Fruit fly (Drosophila melanogaster) whole organism, embryonic: ENCODE data around the gene Pgm1.

Experiments used
- ATbp ChIP-seq: fragments of 200-800 bp; sonication (Bioruptor generic); optimal IDR thresholded peaks from 2 replicates; lab custom pipeline; 2017; ENCODE audit warnings: missing biosample characterization, mild to moderate bottlenecking, missing genetic modification characterization, missing genetic modification reagents
- Adf1 ChIP-seq: fragments of 200-800 bp; sonication (Bioruptor generic); IDR thresholded peaks from 2 replicates; pipeline ENCODE4 v1.3.6; 2022; ENCODE audit warnings: missing biosample characterization, missing genetic modification characterization
- B-H2 ChIP-seq: fragments of 200-800 bp; sonication (Bioruptor generic); optimal IDR thresholded peaks from 2 replicates; lab custom pipeline; 2018; ENCODE audit warnings: missing biosample characterization, mild to moderate bottlenecking, missing genetic modification characterization
- Blimp-1 ChIP-seq: fragments of 200-800 bp; sonication (Bioruptor generic); optimal IDR thresholded peaks from 3 replicates; lab custom pipeline; 2018; ENCODE audit warnings: missing biosample characterization, missing genetic modification characterization, mild to moderate bottlenecking, moderate library complexity, missing genetic modification reagents
- CG11093 ChIP-seq: fragments of 200-800 bp; sonication (Bioruptor generic); IDR thresholded peaks from 3 replicates; pipeline ENCODE4 v1.3.6; 2022; ENCODE audit warnings: missing biosample characterization, missing genetic modification characterization
- CG12769 ChIP-seq: fragments of 200-800 bp; sonication (Bioruptor generic); optimal IDR thresholded peaks from 2 replicates; lab custom pipeline; 2019; ENCODE audit warnings: missing biosample characterization, mild to moderate bottlenecking, missing genetic modification characterization, moderate library complexity
- CG12942 ChIP-seq: fragments of 200-800 bp; sonication (Bioruptor generic); optimal IDR thresholded peaks from 3 replicates; lab custom pipeline; 2016; ENCODE audit warnings: missing biosample characterization, missing genetic modification characterization
- CG13123 ChIP-seq: fragments of 200-800 bp; sonication (Bioruptor generic); optimal IDR thresholded peaks from 2 replicates; lab custom pipeline; 2016; ENCODE audit warnings: missing biosample characterization, missing genetic modification characterization
- CG13424 ChIP-seq: fragments of 200-800 bp; sonication (Bioruptor generic); optimal IDR thresholded peaks from 2 replicates; lab custom pipeline; 2019; ENCODE audit warnings: missing biosample characterization, mild to moderate bottlenecking, missing genetic modification characterization, moderate library complexity
- CG17359 ChIP-seq: fragments of 200-800 bp; sonication (Bioruptor generic); optimal IDR thresholded peaks from 3 replicates; lab custom pipeline; 2018; ENCODE audit warnings: missing biosample characterization, mild to moderate bottlenecking, missing genetic modification characterization, moderate library complexity
- CG31224 ChIP-seq: fragments of 200-800 bp; sonication (Bioruptor generic); IDR thresholded peaks from 2 replicates; pipeline ENCODE4 v1.3.6; 2022; ENCODE audit warnings: missing biosample characterization, missing genetic modification characterization
- CG31365 ChIP-seq: fragments of 200-800 bp; sonication (Bioruptor generic); optimal IDR thresholded peaks from 2 replicates; lab custom pipeline; 2018; ENCODE audit warnings: missing biosample characterization, mild to moderate bottlenecking, missing genetic modification characterization
- CG31388 ChIP-seq: fragments of 200-800 bp; sonication (Bioruptor generic); optimal IDR thresholded peaks from 2 replicates; lab custom pipeline; 2016; ENCODE audit warnings: missing biosample characterization, missing genetic modification characterization
- CG32532 ChIP-seq: fragments of 200-800 bp; sonication (Bioruptor generic); IDR thresholded peaks from 2 replicates; pipeline ENCODE4 v1.3.6; 2022; ENCODE audit warnings: missing biosample characterization, missing genetic modification characterization
- CG34376 ChIP-seq: fragments of 200-800 bp; sonication (Bioruptor generic); optimal IDR thresholded peaks from 2 replicates; lab custom pipeline; 2018; ENCODE audit warnings: missing biosample characterization, mild to moderate bottlenecking, missing genetic modification characterization
- CG43689 ChIP-seq: fragments of 200-800 bp; sonication (Bioruptor generic); IDR thresholded peaks from 2 replicates; pipeline ENCODE4 v1.3.6; 2022; ENCODE audit warnings: missing biosample characterization, missing genetic modification characterization
- CG4617 ChIP-seq: fragments of 200-800 bp; sonication (Bioruptor generic); optimal IDR thresholded peaks from 3 replicates; lab custom pipeline; 2016; ENCODE audit warnings: missing biosample characterization, missing genetic modification characterization, borderline replicate concordance
- CG4820 ChIP-seq: fragments of 200-800 bp; sonication (Bioruptor generic); optimal IDR thresholded peaks from 3 replicates; lab custom pipeline; 2016; ENCODE audit warnings: missing biosample characterization, missing genetic modification characterization
- CG6654 ChIP-seq: fragments of 200-800 bp; sonication (Bioruptor generic); optimal IDR thresholded peaks from 2 replicates; lab custom pipeline; 2017; ENCODE audit warnings: missing biosample characterization, mild to moderate bottlenecking, missing genetic modification characterization
- CG6689 ChIP-seq: fragments of 200-800 bp; sonication (Bioruptor generic); IDR thresholded peaks from 2 replicates; pipeline ENCODE4 v1.3.6; 2022; ENCODE audit warnings: missing biosample characterization, missing genetic modification characterization
- CG9215 ChIP-seq: fragments of 200-800 bp; sonication (Bioruptor generic); IDR thresholded peaks from 2 replicates; pipeline ENCODE4 v1.3.6; 2022; ENCODE audit warnings: missing biosample characterization, missing genetic modification characterization
- CG9932 ChIP-seq: fragments of 200-800 bp; sonication (Bioruptor generic); IDR thresholded peaks from 2 replicates; pipeline ENCODE4 v1.3.6; 2022; ENCODE audit warnings: missing biosample characterization, missing genetic modification characterization
- CTCF ChIP-seq: fragments of 200-800 bp; sonication (Bioruptor generic); optimal IDR thresholded peaks from 2 replicates; lab custom pipeline; 2017; ENCODE audit warnings: missing biosample characterization, mild to moderate bottlenecking, missing genetic modification characterization, moderate library complexity
- Camta ChIP-seq: fragments of 200-800 bp; sonication (Bioruptor generic); optimal IDR thresholded peaks from 2 replicates; lab custom pipeline; 2016; ENCODE audit warnings: missing biosample characterization, missing genetic modification characterization
- Chrac-16 ChIP-seq: fragments of 200-800 bp; sonication (Bioruptor generic); optimal IDR thresholded peaks from 3 replicates; lab custom pipeline; 2016; ENCODE audit warnings: missing biosample characterization, missing genetic modification characterization
- D19B ChIP-seq: fragments of 200-800 bp; sonication (Bioruptor generic); optimal IDR thresholded peaks from 2 replicates; lab custom pipeline; 2017; ENCODE audit warnings: missing biosample characterization, mild to moderate bottlenecking, missing genetic modification characterization
- Dip2 ChIP-seq: fragments of 200-800 bp; sonication (Bioruptor generic); IDR thresholded peaks from 2 replicates; pipeline ENCODE4 v1.3.6; 2022; ENCODE audit warnings: missing biosample characterization, missing genetic modification characterization
- Dll ChIP-seq: fragments of 200-800 bp; sonication (Bioruptor generic); IDR thresholded peaks from 4 replicates; pipeline ENCODE4 v1.3.6; 2022; ENCODE audit warnings: missing biosample characterization, missing genetic modification characterization; ENCODE audit not compliant: partially characterized antibody
- Dref ChIP-seq: fragments of 200-800 bp; sonication (Bioruptor generic); IDR thresholded peaks from 2 replicates; pipeline ENCODE4 v1.3.6; 2022; ENCODE audit warnings: missing biosample characterization, missing genetic modification characterization
- Hand ChIP-seq: fragments of 200-800 bp; sonication (Bioruptor generic); optimal IDR thresholded peaks from 2 replicates; lab custom pipeline; 2017; ENCODE audit warnings: mild to moderate bottlenecking, missing biosample characterization, missing genetic modification reagents, missing genetic modification characterization
- Hmr ChIP-seq: fragments of 200-800 bp; sonication (Bioruptor generic); optimal IDR thresholded peaks from 3 replicates; lab custom pipeline; 2017; ENCODE audit warnings: mild to moderate bottlenecking, missing biosample characterization, missing genetic modification reagents, missing genetic modification characterization
- Hsf ChIP-seq: fragments of 200-800 bp; sonication (Bioruptor generic); optimal IDR thresholded peaks from 3 replicates; lab custom pipeline; 2016; ENCODE audit warnings: missing biosample characterization, missing genetic modification characterization
- aop ChIP-seq: fragments of 200-800 bp; sonication (Bioruptor generic); IDR thresholded peaks from 2 replicates; pipeline ENCODE4 v1.3.6; 2022; ENCODE audit warnings: missing biosample characterization, missing genetic modification characterization
- bigmax ChIP-seq: fragments of 200-800 bp; sonication (Bioruptor generic); optimal IDR thresholded peaks from 2 replicates; lab custom pipeline; 2018; ENCODE audit warnings: missing biosample characterization, mild to moderate bottlenecking, missing genetic modification characterization
- chif ChIP-seq, 2 experiments: fragments of 200-800 bp; sonication (Bioruptor generic); optimal IDR thresholded peaks; 3 replicates each; lab custom pipeline; 2016; ENCODE audit warnings: missing biosample characterization in 2 of 2, missing genetic modification characterization in 2 of 2
- crp ChIP-seq, 2 experiments: fragments of 200-800 bp; sonication (Bioruptor generic); optimal IDR thresholded peaks; 2 replicates in 1 of 2; 3 replicates in 1 of 2; lab custom pipeline; 2017; ENCODE audit warnings: missing biosample characterization in 2 of 2, missing genetic modification characterization in 2 of 2, mild to moderate bottlenecking in 1 of 2, moderate library complexity in 1 of 2
- dmrt11E ChIP-seq: fragments of 200-800 bp; sonication (Bioruptor generic); optimal IDR thresholded peaks from 3 replicates; lab custom pipeline; 2018; ENCODE audit warnings: missing biosample characterization, mild to moderate bottlenecking, missing genetic modification characterization, moderate library complexity
- dpn ChIP-seq, 2 experiments: fragments of 200-800 bp; sonication (Bioruptor generic); optimal IDR thresholded peaks; 3 replicates each; lab custom pipeline; 2016; ENCODE audit warnings: missing biosample characterization in 2 of 2, missing genetic modification characterization in 2 of 2
- hth ChIP-seq: fragments of >200 bp; optimal IDR thresholded peaks from 2 replicates; lab custom pipeline; 2017; ENCODE audit warnings: inconsistent platforms
- nau ChIP-seq: fragments of 200-800 bp; sonication (Bioruptor generic); optimal IDR thresholded peaks from 3 replicates; lab custom pipeline; 2017; ENCODE audit warnings: missing biosample characterization, mild to moderate bottlenecking, missing genetic modification characterization, missing genetic modification reagents
- nerfin-1 ChIP-seq: fragments of 200-800 bp; sonication (Bioruptor generic); optimal IDR thresholded peaks from 3 replicates; lab custom pipeline; 2019; ENCODE audit warnings: missing biosample characterization, mild to moderate bottlenecking, missing genetic modification characterization, moderate library complexity
- pan ChIP-seq, 4 experiments: fragments of >200 bp in 3 of 4; fragments of 200-800 bp in 1 of 4; sonication (Bioruptor generic) in 1 of 4; optimal IDR thresholded peaks in 3 of 4; IDR thresholded peaks in 1 of 4; 2 replicates each; pipeline versions ENCODE4 v1.3.6 to Lab custom; 2017 to 2022; ENCODE audit warnings: missing biosample characterization in 2 of 4, missing genetic modification characterization in 2 of 4, mixed read lengths in 1 of 4
- pnt ChIP-seq: fragments of 200-800 bp; sonication (Bioruptor generic); optimal IDR thresholded peaks from 3 replicates; lab custom pipeline; 2016; ENCODE audit warnings: missing biosample characterization, missing genetic modification characterization
- prd ChIP-seq, 3 experiments: fragments of >200 bp in 2 of 3; fragments of 200-800 bp in 1 of 3; sonication (Bioruptor generic) in 1 of 3; optimal IDR thresholded peaks in 2 of 3; IDR thresholded peaks in 1 of 3; 2 replicates in 2 of 3; 3 replicates in 1 of 3; pipeline versions ENCODE4 v1.3.6 to Lab custom; 2017 to 2022; ENCODE audit warnings: missing biosample characterization in 1 of 3, missing genetic modification characterization in 1 of 3
- sens-2 ChIP-seq: fragments of 200-800 bp; sonication (Bioruptor generic); IDR thresholded peaks from 2 replicates; pipeline ENCODE4 v1.3.6; 2022; ENCODE audit warnings: missing biosample characterization, missing genetic modification characterization
- sob ChIP-seq: fragments of 200-800 bp; sonication (Bioruptor generic); IDR thresholded peaks from 2 replicates; pipeline ENCODE4 v1.3.6; 2022; ENCODE audit warnings: missing biosample characterization, missing genetic modification characterization
- stwl ChIP-seq: fragments of 200-800 bp; sonication (Bioruptor generic); optimal IDR thresholded peaks from 3 replicates; lab custom pipeline; 2018; ENCODE audit warnings: missing biosample characterization, mild to moderate bottlenecking, missing genetic modification characterization, moderate library complexity
- tup ChIP-seq: fragments of 200-800 bp; sonication (Bioruptor generic); optimal IDR thresholded peaks from 2 replicates; lab custom pipeline; 2016; ENCODE audit warnings: missing biosample characterization, mild to moderate bottlenecking, missing genetic modification characterization, moderate library complexity
- z ChIP-seq: fragments of 200-800 bp; sonication (Bioruptor generic); IDR thresholded peaks from 3 replicates; pipeline ENCODE4 v1.3.6; 2022; ENCODE audit warnings: missing biosample characterization, missing genetic modification characterization

The Pgm1 gene

DNA sequence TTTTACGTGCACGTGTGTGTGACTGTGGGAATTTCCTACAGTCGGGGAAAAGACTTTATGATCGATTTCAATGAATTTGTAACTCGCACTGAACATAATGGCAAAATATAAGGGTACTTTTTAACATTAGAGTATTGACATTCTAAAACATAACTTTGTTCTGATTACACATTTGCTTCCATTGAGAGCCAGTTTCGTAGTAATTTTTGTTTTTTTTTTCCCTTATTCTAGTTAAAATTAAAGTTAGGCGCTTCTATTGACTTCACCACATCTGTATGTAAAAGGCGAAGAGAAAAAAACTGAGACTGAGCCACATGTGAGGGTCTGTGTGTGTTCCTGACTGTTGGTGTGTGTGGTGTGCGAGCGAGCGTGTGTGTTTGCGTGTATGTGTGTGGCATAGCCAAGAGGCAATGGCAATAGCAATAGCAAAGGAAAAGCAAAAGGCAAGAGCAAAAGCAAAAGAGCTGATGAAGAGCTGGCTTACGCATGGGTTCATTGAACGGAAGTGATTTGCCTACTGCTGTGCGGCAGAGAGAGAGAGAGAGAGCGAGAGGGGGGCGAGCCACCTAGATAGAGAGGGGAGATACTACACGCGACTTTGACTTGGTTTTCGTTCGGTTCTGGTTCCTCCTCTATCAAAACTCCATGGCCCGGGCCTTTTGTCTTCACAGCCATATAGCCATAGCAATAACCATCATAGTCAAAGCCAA is 33.7 kb upstream of the Pgm1 start (continued):
- TF ChIP-seq Dref (GFP tag; lab: Robert Waterston, UW) = no peak
- TF ChIP-seq z (GFP tag; lab: Robert Waterston, UW) = no peak
- TF ChIP-seq chif (GFP tag; optimal IDR thresholded peaks at IDR 0.05; lab: Kevin White, UChicago) = peak; percentile 48 to 55
- peak; percentile 67 for TF ChIP-seq Blimp-1 (GFP tag; lab: Kevin White, UChicago)
- peak; percentile 82 for TF ChIP-seq Hmr (GFP tag; lab: Kevin White, UChicago)
- TF ChIP-seq CG4617 = no peak
- peak; percentile 71 to 79 for TF ChIP-seq dpn (GFP tag; optimal IDR thresholded peaks at IDR 0.05; lab: Kevin White, UChicago)
- TF ChIP-seq prd (optimal IDR thresholded peaks at IDR 0.05; lab: Kevin White, UChicago) = no peak
- peak; percentile 60; the same call in 2 of the 3 replicates for TF ChIP-seq prd (GFP tag; IDR thresholded peaks at IDR 0.05; lab: Robert Waterston, UW)
- TF ChIP-seq Camta (GFP tag; lab: Kevin White, UChicago) = peak; percentile 59
- TF ChIP-seq nau (GFP tag; lab: Kevin White, UChicago) = peak; percentile 76
- peak; percentile 41 for TF ChIP-seq CG31224 (GFP tag; lab: Robert Waterston, UW)
- TF ChIP-seq Dll (GFP tag; lab: Robert Waterston, UW) = no peak
- TF ChIP-seq Chrac-16 (GFP tag; lab: Kevin White, UChicago) = peak; percentile 62
- peak; percentile 85 for TF ChIP-seq CG13424
- no peak for TF ChIP-seq CG43689 (GFP tag; lab: Robert Waterston, UW)
- TF ChIP-seq CG6654 (GFP tag; lab: Kevin White, UChicago) = no peak
- TF ChIP-seq CG11093 (GFP tag; lab: Robert Waterston, UW) = no peak
- TF ChIP-seq nerfin-1 (tag; lab: Kevin White, UChicago) = peak; percentile 56
- TF ChIP-seq stwl (tag; lab: Kevin White, UChicago) = no peak
- TF ChIP-seq CG32532 = peak; percentile 72
- TF ChIP-seq dmrt11E = peak; percentile 8
- peak; percentile 66 for TF ChIP-seq CG6689
- TF ChIP-seq Hand = peak; percentile 87
- TF ChIP-seq CG17359 (tag; lab: Kevin White, UChicago) = peak; percentile 70
- peak; percentile 6 for TF ChIP-seq CG31365 (tag; lab: Kevin White, UChicago)
- TF ChIP-seq Hsf (GFP tag; lab: Kevin White, UChicago) = peak; percentile 68
- TF ChIP-seq aop (GFP tag; lab: Robert Waterston, UW) = no peak; the same call in 1 of the 2 replicates
- peak; percentile 19 for TF ChIP-seq CG12769
- TF ChIP-seq Dip2 = no peak
- TF ChIP-seq crp (GFP tag; optimal IDR thresholded peaks at IDR 0.05; lab: Kevin White, UChicago) = peak in 1 of 2 experiments; percentile 16
- TF ChIP-seq D19B = peak; percentile 62
- peak; percentile 51 for TF ChIP-seq CG4820 (GFP tag; lab: Kevin White, UChicago)
- TF ChIP-seq CG31388 (GFP tag; lab: Kevin White, UChicago) = no peak
- no peak for TF ChIP-seq bigmax (GFP tag; lab: Kevin White, UChicago)
- TF ChIP-seq Adf1 (GFP tag; lab: Robert Waterston, UW) = peak; percentile 52; the same call in 1 of the 2 replicates
- TF ChIP-seq ATbp (GFP tag; lab: Kevin White, UChicago) = peak; percentile 42
- no peak for TF ChIP-seq pan (optimal IDR thresholded peaks at IDR 0.05; lab: Kevin White, UChicago)
- TF ChIP-seq pan (GFP tag; optimal IDR thresholded peaks at IDR 0.05 in 1 of 2, IDR thresholded peaks at IDR 0.05 in 1 of 2) = peak in 1 of 2 experiments; percentile 52
- peak; percentile 44; the same call in 1 of the 2 replicates for TF ChIP-seq sens-2 (GFP tag; lab: Robert Waterston, UW)
- TF ChIP-seq CTCF (GFP tag; lab: Kevin White, UChicago) = no peak
- no peak; the same call in 1 of the 2 replicates for TF ChIP-seq sob (GFP tag; lab: Robert Waterston, UW)
- peak; percentile 70 for TF ChIP-seq CG9932
- peak; percentile 52 for TF ChIP-seq pnt
- TF ChIP-seq CG9215 = peak; percentile 69
- peak; percentile 32 for TF ChIP-seq CG12942
- TF ChIP-seq CG13123 = no peak
- no peak for TF ChIP-seq hth
- TF ChIP-seq B-H2 (GFP tag; lab: Kevin White, UChicago) = peak; percentile 16
- TF ChIP-seq tup (GFP tag; lab: Kevin White, UChicago) = no peak
- peak; percentile 59 for TF ChIP-seq CG34376 (GFP tag; lab: Kevin White, UChicago)
